Fruit fly (Drosophila melanogaster): ENCODE results near the gene Rint1.

Gene Rint1

dm6 chr3L:7360324-7360852, 37.0 kb downstream of the Rint1 start, which contains the start of gene Sec63 (continued):
- TF ChIP-seq rib (GFP tag; IDR thresholded peaks at IDR 0.05) (no peak), Drgx (GFP tag; IDR thresholded peaks at IDR 0.05) (no peak), nerfin-2 (GFP tag; IDR thresholded peaks at IDR 0.05; ENCODE audit: partially characterized antibody) (peak; percentile 85), mam (GFP tag; optimal IDR thresholded peaks at IDR 0.05) (peak; percentile 60), disco-r (GFP tag; optimal IDR thresholded peaks at IDR 0.05) (no peak), prd (optimal IDR thresholded peaks at IDR 0.05) (no peak), prd (GFP tag; IDR thresholded peaks at IDR 0.05) (peak; percentile 77), wek (GFP tag; optimal IDR thresholded peaks at IDR 0.05) (no peak), chinmo (GFP tag; IDR thresholded peaks at IDR 0.05; ENCODE audit: partially characterized antibody) (peak; percentile 6; the same call in 2 of the 4 replicates), Doc3 (GFP tag; IDR thresholded peaks at IDR 0.05; ENCODE audit: partially characterized antibody) (peak; percentile 70), Dbx (GFP tag; IDR thresholded peaks at IDR 0.05) (peak; percentile 45; the same call in 2 of the 3 replicates), Hr51 (GFP tag; optimal IDR thresholded peaks at IDR 0.05) (peak; percentile 47 to 49), HLH3B (GFP tag; IDR thresholded peaks at IDR 0.05) (peak; percentile 43; the same call in 1 of the 2 replicates), Dip3 (GFP tag; optimal IDR thresholded peaks at IDR 0.05) (peak; percentile 58), zfh1 (GFP tag; IDR thresholded peaks at IDR 0.05) (0 out of 3 replicates have a peak, but pooled peaks have one; percentile 40), Xbp1 (GFP tag; optimal IDR thresholded peaks at IDR 0.05) (peak; percentile 67), vnd (GFP tag; IDR thresholded peaks at IDR 0.05; ENCODE audit: partially characterized antibody) (peak; percentile 78), Asciz (GFP tag; optimal IDR thresholded peaks at IDR 0.05) (peak; percentile 22), CG3281 (GFP tag; optimal IDR thresholded peaks at IDR 0.05) (peak; percentile 58), CG7839 (tag; optimal IDR thresholded peaks at IDR 0.05) (peak; percentile 49), Med (GFP tag) (peak; percentile 60), hb (GFP tag; IDR thresholded peaks at IDR 0.05; ENCODE audit: partially characterized antibody) (peak; percentile 87), CG13624 (GFP tag; optimal IDR thresholded peaks at IDR 0.05) (peak; percentile 36), fd96Cb (tag; optimal IDR thresholded peaks at IDR 0.05) (peak; percentile 7), Rfx (GFP tag; IDR thresholded peaks at IDR 0.05) (peak; percentile 80), CG7963 (GFP tag; IDR thresholded peaks at IDR 0.05; ENCODE audit: partially characterized antibody) (peak; percentile 93)

- TF ChIP-seq Oli (tag; optimal IDR thresholded peaks at IDR 0.05): no peak
- peak; percentile 53 for TF ChIP-seq nerfin-1 (tag; optimal IDR thresholded peaks at IDR 0.05)
- peak; percentile 17 for TF ChIP-seq CG13296 (GFP tag; optimal IDR thresholded peaks at IDR 0.05)
- no peak for TF ChIP-seq trh (GFP tag; optimal IDR thresholded peaks at IDR 0.05)
- TF ChIP-seq esg (GFP tag; conservative IDR thresholded peaks at IDR 0.05): no peak
- no peak for TF ChIP-seq salm (tag; optimal IDR thresholded peaks at IDR 0.05)
- TF ChIP-seq CG13894 (tag; optimal IDR thresholded peaks at IDR 0.05): no peak
- no peak for TF ChIP-seq hbn (GFP tag; IDR thresholded peaks at IDR 0.05; ENCODE audit: partially characterized antibody)
- TF ChIP-seq CG17359 (tag; optimal IDR thresholded peaks at IDR 0.05): peak; percentile 75
- TF ChIP-seq CG17829 (tag; optimal IDR thresholded peaks at IDR 0.05): peak; percentile 9
- no peak for TF ChIP-seq CG8281 (tag; optimal IDR thresholded peaks at IDR 0.05)
- peak in 1 of 2 experiments; percentile 51 for TF ChIP-seq Pdp1 (GFP tag; optimal IDR thresholded peaks at IDR 0.05)
- TF ChIP-seq Sry-β (GFP tag; optimal IDR thresholded peaks at IDR 0.05): no peak
- no peak for TF ChIP-seq jumu (GFP tag; optimal IDR thresholded peaks at IDR 0.05)
- TF ChIP-seq bigmax (GFP tag; optimal IDR thresholded peaks at IDR 0.05): no peak
- 0 out of 3 replicates have a peak, but pooled peaks have one; percentile 38 for TF ChIP-seq zfh1 (GFP tag; IDR thresholded peaks at IDR 0.05)
- TF ChIP-seq CG8290 (GFP tag; optimal IDR thresholded peaks at IDR 0.05): no peak
- TF ChIP-seq CG8290 (tag; optimal IDR thresholded peaks at IDR 0.05): peak in 1 of 2 experiments; percentile 8
- peak; percentile 2 for TF ChIP-seq CG1603 (tag; optimal IDR thresholded peaks at IDR 0.05)
- no peak for TF ChIP-seq Gsc (GFP tag; IDR thresholded peaks at IDR 0.05)
- TF ChIP-seq nau (GFP tag; optimal IDR thresholded peaks at IDR 0.05): no peak
- TF ChIP-seq Med (GFP tag): peak; percentile 75
- peak; percentile 62 for TF ChIP-seq Drgx (GFP tag; IDR thresholded peaks at IDR 0.05)
- TF ChIP-seq phol (tag; optimal IDR thresholded peaks at IDR 0.05): peak; percentile 41
- TF ChIP-seq Nf-YC (tag; optimal IDR thresholded peaks at IDR 0.05): peak; percentile 82
- TF ChIP-seq ase (GFP tag; IDR thresholded peaks at IDR 0.05): no peak
Observed at dm6 chr3L:7361095-7361522, 37.7 kb downstream of the Rint1 start.

Measured in whole organism, embryonic.